Fruit fly (Drosophila melanogaster): ENCODE measurements around the gene grp.
A peak's percentile ranks its signal among the peaks of the same experiment; 100 is the strongest.

The grp gene

DNA sequence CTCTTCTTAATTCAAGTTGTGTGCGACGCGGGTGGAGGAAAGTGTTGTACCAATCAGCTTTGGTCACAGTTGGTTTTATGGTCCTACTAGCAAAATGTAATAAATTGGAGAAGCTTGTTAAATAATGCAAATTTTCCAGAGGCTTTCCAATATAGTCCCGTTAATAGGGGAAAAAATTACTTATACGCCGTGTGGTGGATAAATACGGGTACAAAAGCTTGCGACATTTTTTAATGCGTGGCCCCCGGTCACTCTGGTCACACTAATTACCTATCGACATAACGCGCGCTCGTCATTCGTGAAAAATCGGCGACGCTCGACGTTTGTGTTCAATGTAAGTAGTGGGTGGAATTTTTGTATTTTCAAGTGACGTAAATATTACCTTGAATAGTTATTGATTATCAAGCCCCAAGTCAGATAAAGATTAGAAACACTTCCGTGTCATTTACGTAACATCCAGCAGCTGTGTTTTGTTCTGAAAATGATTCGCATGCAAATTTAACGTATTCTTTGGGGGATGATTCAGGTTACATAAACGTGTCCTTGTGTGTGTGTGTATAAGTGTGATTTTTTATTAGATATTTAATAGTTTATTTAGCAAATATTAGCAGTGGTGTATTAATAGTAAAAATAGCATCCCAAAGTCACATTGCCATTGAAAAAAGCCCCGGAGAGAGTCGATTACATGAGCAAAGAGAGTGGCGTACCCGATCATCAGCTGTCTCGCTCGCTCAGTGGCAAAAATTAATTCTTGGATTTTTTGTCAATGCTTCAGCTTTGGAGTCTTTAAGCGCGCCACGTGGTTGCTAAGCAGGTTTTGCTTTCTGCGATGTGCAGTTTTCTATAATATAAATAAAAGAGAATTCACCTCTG lies 40.0 kb downstream of the grp start, which contains the start of gene Cyt-c-p:
Cyt-c-p (plus strand) TSS at position 290 of the 873 bp plus-strand sequence.
- TF ChIP-seq lz (GFP tag; optimal IDR thresholded peaks at IDR 0.05) (no peak), CG1621 (tag; optimal IDR thresholded peaks at IDR 0.05) (peak; percentile 0), ss (GFP tag; optimal IDR thresholded peaks at IDR 0.05) (no peak), CG10631 (GFP tag; optimal IDR thresholded peaks at IDR 0.05) (no peak), spab (GFP tag; optimal IDR thresholded peaks at IDR 0.05) (no peak), CG6854 (GFP tag; optimal IDR thresholded peaks at IDR 0.05) (peak; percentile 1), Sox15 (GFP tag; optimal IDR thresholded peaks at IDR 0.05) (no peak), dac (GFP tag; optimal IDR thresholded peaks at IDR 0.05) (no peak), esn (GFP tag; optimal IDR thresholded peaks at IDR 0.05) (peak; percentile 21), topi (GFP tag; optimal IDR thresholded peaks at IDR 0.05) (no peak), Hr38 (GFP tag; optimal IDR thresholded peaks at IDR 0.05) (no peak), Sox102F (GFP tag; optimal IDR thresholded peaks at IDR 0.05) (no peak), cyc (GFP tag; optimal IDR thresholded peaks at IDR 0.05) (no peak), Eip75B (GFP tag; optimal IDR thresholded peaks at IDR 0.05) (peak; percentile 11), Blimp-1 (GFP tag; optimal IDR thresholded peaks at IDR 0.05) (no peak), Sox14 (GFP tag; optimal IDR thresholded peaks at IDR 0.05) (peak; percentile 17), Lpt (GFP tag; optimal IDR thresholded peaks at IDR 0.05) (no peak), CG6792 (GFP tag; optimal IDR thresholded peaks at IDR 0.05) (no peak), net (GFP tag; optimal IDR thresholded peaks at IDR 0.05) (no peak), vri (GFP tag; optimal IDR thresholded peaks at IDR 0.05) (peak; percentile 75), dsx (GFP tag; optimal IDR thresholded peaks at IDR 0.05; ENCODE audit: poor library complexity, severe bottlenecking) (peak; percentile 8), Hr4 (GFP tag; optimal IDR thresholded peaks at IDR 0.05) (no peak), fkh (GFP tag; optimal IDR thresholded peaks at IDR 0.05) (peak; percentile 35), Eip78C (GFP tag) (peak; percentile 84), svp (GFP tag) (no peak), CG6276 (GFP tag; optimal IDR thresholded peaks at IDR 0.05) (no peak), Gug (GFP tag; IDR thresholded peaks at IDR 0.05) (no peak), CG8319 (GFP tag; optimal IDR thresholded peaks at IDR 0.05) (no peak), Eip93F (GFP tag; optimal IDR thresholded peaks at IDR 0.05) (no peak), fd59A (GFP tag; optimal IDR thresholded peaks at IDR 0.05) (no peak), CG11762 (GFP tag; optimal IDR thresholded peaks at IDR 0.05; ENCODE audit: insufficient read depth) (no peak), acj6 (GFP tag; optimal IDR thresholded peaks at IDR 0.05) (no peak), CG8119 (GFP tag; IDR thresholded peaks at IDR 0.05) (no peak), CG16779 (tag; optimal IDR thresholded peaks at IDR 0.05) (no peak), Smox (GFP tag; optimal IDR thresholded peaks at IDR 0.05) (no peak), CG15336 (GFP tag; IDR thresholded peaks at IDR 0.05) (no peak), CG31627 (GFP tag; optimal IDR thresholded peaks at IDR 0.05) (no peak), achi (GFP tag; optimal IDR thresholded peaks at IDR 0.05) (no peak), eg (GFP tag; IDR thresholded peaks at IDR 0.05) (no peak), fd85E (GFP tag; optimal IDR thresholded peaks at IDR 0.05) (no peak), CG3919 (GFP tag; optimal IDR thresholded peaks at IDR 0.05) (no peak), CG8632 (GFP tag; optimal IDR thresholded peaks at IDR 0.05) (no peak), CG6163 (GFP tag; IDR thresholded peaks at IDR 0.05) (no peak)

All from whole organism, prepupa.